Fruit fly (Drosophila melanogaster) whole organism: ENCODE data around the gene CG10710.

Experiments
- CG8478 ChIP-seq: fragments of >200 bp; optimal IDR thresholded peaks from 2 replicates; lab custom pipeline; 2018; ENCODE audit warnings: inconsistent platforms
- Dll ChIP-seq: fragments of >200 bp; optimal IDR thresholded peaks from 2 replicates; lab custom pipeline; 2017
- EcR ChIP-seq, 2 experiments: fragments of >200 bp; optimal IDR thresholded peaks; 2 replicates each; lab custom pipeline; 2017; ENCODE audit warnings: missing biosample characterization in 2 of 2, missing genetic modification characterization in 2 of 2, missing genetic modification reagents in 2 of 2
- pan ChIP-seq: fragments of >200 bp; optimal IDR thresholded peaks from 2 replicates; lab custom pipeline; 2017
- psq ChIP-seq: fragments of >200 bp; optimal IDR thresholded peaks from 2 replicates; lab custom pipeline; 2017
- usp ChIP-seq: fragments of >200 bp; optimal IDR thresholded peaks from 2 replicates; lab custom pipeline; 2017; ENCODE audit warnings: missing biosample characterization, missing genetic modification characterization, mixed read lengths

The CG10710 gene

DNA sequence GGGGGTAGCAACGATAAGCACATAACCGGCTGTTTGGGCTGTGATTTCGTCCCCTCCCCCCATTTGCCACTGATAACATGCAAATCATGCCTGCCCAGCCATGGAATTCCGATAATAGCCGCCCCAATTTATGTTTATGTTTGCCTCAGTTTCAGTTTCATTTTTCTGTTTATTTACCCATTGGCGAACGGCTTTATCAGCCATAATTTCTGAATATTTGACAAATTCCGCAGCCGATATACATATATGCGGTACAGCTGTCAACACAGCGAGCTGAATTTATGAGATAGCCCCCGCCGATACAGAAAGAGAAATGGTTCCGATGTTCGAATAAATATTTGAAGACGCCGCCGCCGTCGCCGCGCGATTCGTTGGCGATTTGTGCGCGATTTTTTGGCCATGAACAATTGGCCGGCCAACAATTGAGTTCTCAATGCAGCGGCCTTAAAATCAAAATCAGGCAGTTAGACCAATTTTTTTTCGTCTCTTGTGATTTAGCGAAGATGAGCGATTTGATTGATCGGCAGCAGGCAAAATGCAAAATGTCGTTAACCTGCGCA, 30.1 kb downstream of the CG10710 start:
- no peak for TF ChIP-seq CG8478 (lab: Kevin White, UChicago)
- no peak for TF ChIP-seq pan (lab: Kevin White, UChicago)
- TF ChIP-seq Dll (lab: Kevin White, UChicago) = no peak
- TF ChIP-seq psq (lab: Kevin White, UChicago) = no peak
- TF ChIP-seq EcR (GFP tag; optimal IDR thresholded peaks at IDR 0.05; lab: Kevin White, UChicago) = no peak
- no peak for TF ChIP-seq usp (GFP tag; lab: Kevin White, UChicago)

DNA sequence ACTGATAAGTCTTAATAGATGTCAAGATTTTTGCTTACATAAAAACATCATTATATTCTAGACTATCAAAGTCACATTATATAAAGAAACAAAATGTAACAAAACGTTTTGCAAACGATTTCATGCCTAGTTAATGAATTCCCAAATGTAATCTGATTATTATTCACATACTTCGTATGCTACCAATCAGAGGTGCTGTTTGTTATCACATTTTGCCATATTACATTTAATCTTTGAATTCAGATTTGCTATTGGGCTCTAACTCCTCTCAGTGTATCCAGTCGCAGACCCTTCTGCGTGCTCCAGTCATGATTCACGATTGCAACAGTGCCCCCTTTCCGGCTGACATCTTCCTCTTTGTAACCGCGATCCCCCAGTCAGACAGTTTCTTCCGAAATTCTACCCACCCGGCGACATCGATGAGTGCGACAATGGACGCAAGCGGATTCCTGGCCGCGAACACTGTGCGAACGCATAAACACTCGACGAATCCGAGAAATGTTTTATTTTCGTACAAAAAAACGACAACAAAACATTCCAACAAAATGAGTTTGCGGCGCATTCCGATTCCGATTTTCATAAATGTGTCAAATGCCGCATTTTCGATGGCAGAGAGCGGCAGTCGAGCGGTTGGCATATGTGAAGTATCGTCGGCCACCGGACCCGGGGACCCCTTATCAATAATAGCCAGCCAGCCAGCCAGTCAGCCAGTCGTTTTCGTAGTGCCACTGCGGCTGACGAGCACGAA, 31.1 kb downstream of the CG10710 start:
- no peak for TF ChIP-seq usp (GFP tag; lab: Kevin White, UChicago)
- TF ChIP-seq psq (lab: Kevin White, UChicago) = no peak
- no peak for TF ChIP-seq Dll (lab: Kevin White, UChicago)
- TF ChIP-seq pan (lab: Kevin White, UChicago) = no peak
- TF ChIP-seq EcR (GFP tag; optimal IDR thresholded peaks at IDR 0.05; lab: Kevin White, UChicago) = no peak
- TF ChIP-seq CG8478 (lab: Kevin White, UChicago) = no peak

DNA sequence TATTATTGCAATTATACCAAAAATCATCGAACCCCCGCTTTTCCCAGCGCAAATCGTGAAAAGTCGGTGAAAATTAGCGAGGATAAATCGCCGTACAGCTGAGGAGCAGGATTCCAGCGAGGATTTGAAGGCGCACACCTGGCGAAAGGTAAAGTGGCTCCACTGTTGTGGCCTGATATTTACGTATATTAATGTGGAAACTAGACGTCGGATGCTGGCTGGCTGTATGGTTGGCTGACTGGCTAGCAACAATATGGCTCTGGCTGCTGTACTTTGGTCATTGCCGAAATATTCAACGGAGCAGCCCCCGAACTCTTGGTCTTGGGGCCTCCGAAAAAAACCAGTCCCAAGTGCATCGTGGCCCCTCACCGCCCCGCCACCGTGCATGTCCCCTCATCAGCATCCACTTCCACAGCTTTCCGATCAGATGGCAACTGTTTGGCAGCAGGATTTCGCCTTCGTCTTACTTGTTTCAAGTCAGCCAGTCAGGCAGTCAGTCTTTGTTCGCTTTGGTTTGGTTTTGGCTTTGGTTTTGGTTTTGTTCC, 32.5 kb downstream of the CG10710 start:
- peak; percentile 15 for TF ChIP-seq Dll (lab: Kevin White, UChicago)
- TF ChIP-seq EcR (GFP tag; optimal IDR thresholded peaks at IDR 0.05; lab: Kevin White, UChicago) = no peak

DNA sequence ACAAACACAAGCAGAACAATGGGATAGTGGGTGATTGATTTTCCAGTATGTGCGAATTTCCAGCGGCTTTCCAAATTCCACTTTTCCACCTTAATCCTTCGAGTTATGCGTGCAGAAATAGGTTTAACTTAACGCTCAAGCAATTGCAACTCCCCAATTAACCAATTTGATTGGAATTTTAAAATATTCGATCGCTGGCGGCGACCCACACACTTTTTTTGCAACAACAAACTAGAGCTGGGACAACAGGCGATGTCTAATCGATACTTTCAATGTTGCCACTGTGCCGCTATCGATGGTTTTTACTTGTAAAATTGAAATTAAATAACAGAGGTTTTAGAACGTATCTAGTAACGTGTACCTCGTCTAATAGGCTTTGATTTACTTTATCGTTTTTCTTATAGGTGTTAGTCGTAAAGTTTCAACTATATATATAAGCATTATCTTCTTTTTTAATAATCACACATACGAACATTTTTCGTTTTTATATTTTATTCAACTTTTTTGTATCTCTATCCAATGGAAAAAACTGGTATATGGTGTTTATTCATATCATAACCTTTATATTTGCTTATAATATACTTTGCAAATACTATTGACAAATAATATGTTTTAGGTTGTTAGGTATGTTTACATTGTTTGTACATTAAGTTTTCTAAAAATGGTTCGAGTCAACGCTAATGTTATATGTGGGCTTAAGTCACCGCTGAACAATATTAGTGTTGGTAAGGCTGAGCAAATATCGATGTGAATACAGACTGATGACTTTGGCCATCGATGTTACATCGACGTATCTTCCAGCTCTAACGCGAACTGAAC, 33.2 kb downstream of the CG10710 start, which contains the start of the genes Abp1 and Tgi:
Gene Abp1 (minus strand): TSS at position 240 of the 819 bp plus-strand sequence.
Gene Tgi (plus strand): TSS at position 757 of the 819 bp plus-strand sequence.
- TF ChIP-seq EcR (GFP tag; optimal IDR thresholded peaks at IDR 0.05; lab: Kevin White, UChicago) (no peak), usp (GFP tag; lab: Kevin White, UChicago) (no peak), pan (lab: Kevin White, UChicago) (no peak), Dll (lab: Kevin White, UChicago) (no peak), psq (lab: Kevin White, UChicago) (no peak), CG8478 (lab: Kevin White, UChicago) (no peak)

DNA sequence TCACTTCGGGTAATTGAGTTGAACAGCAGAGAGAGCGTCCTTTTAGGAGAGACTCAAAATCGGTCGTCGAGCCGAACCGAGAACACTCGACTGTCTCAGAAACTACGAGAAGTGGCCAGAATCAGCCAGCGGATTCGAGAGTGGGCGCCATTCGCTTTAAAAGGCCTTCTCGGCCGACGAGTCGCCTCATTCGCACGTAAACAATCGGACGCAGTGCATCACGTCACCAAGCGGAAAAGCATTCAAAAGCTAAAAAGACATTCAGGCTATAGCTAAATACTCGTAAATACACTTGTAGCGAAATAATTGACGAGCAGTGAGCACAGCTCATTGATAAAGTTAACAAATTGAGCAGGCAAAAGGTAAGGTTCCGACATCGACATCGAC, 39.2 kb downstream of the CG10710 start:
- TF ChIP-seq Dll (lab: Kevin White, UChicago) (peak; percentile 25), EcR (GFP tag; optimal IDR thresholded peaks at IDR 0.05; lab: Kevin White, UChicago) (no peak), pan (lab: Kevin White, UChicago) (no peak), usp (GFP tag; lab: Kevin White, UChicago) (no peak)

DNA sequence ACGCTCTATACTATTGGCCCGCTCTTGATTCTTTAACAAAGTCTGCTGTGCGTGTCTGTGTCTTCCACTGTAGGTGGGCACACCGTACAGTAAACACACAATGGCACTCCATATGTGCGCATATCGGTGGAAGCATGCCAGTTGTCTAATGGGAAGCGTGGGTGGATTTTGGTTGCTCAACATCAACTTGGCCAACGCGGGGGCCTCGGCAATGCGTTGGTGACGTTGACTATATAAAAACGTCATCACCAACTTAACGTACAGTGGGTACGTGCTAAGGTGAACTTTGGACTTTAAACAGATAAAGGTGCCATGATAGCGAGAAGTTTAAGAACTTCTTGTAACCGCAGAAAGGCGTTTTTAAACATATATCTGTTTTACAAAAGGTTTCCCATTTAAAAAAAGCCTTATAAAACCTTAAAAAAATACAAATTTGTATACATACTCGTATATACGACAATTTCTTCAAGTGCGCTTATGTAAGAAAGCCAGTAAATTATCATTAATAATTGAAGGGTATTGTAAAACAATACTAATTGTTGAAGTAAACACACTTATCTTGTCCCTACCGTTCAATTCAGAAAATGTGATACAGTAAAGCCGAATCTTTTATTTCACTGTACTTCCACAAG, 39.7 kb downstream of the CG10710 start:
- TF ChIP-seq pan (lab: Kevin White, UChicago) (no peak), Dll (lab: Kevin White, UChicago) (no peak), usp (GFP tag; lab: Kevin White, UChicago) (no peak), EcR (GFP tag; optimal IDR thresholded peaks at IDR 0.05; lab: Kevin White, UChicago) (no peak)

DNA sequence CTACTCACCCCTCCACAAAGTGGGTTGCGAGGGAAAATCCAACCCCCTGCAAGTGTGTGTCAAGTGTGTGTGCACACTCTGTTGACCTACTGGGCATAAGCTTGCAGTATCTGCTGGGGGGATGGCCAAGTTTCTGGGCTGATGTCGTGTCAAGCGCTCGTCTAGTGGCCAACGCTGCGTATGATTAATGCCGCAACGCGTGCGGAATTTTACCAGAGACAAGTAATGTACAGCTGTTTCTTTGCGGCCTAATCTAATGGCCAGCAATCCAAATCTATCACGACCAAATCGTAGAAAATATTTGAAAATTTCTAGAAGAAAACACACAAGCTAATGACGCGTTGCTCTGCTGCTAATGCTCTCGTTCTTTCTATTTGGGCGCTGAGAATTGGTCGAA, 40.2 kb downstream of the CG10710 start:
- no peak for TF ChIP-seq psq (lab: Kevin White, UChicago)
- no peak for TF ChIP-seq Dll (lab: Kevin White, UChicago)
- TF ChIP-seq pan (lab: Kevin White, UChicago) = no peak
- TF ChIP-seq EcR (GFP tag; optimal IDR thresholded peaks at IDR 0.05; lab: Kevin White, UChicago) = no peak
- TF ChIP-seq usp (GFP tag; lab: Kevin White, UChicago) = no peak
- TF ChIP-seq CG8478 (lab: Kevin White, UChicago) = no peak

DNA sequence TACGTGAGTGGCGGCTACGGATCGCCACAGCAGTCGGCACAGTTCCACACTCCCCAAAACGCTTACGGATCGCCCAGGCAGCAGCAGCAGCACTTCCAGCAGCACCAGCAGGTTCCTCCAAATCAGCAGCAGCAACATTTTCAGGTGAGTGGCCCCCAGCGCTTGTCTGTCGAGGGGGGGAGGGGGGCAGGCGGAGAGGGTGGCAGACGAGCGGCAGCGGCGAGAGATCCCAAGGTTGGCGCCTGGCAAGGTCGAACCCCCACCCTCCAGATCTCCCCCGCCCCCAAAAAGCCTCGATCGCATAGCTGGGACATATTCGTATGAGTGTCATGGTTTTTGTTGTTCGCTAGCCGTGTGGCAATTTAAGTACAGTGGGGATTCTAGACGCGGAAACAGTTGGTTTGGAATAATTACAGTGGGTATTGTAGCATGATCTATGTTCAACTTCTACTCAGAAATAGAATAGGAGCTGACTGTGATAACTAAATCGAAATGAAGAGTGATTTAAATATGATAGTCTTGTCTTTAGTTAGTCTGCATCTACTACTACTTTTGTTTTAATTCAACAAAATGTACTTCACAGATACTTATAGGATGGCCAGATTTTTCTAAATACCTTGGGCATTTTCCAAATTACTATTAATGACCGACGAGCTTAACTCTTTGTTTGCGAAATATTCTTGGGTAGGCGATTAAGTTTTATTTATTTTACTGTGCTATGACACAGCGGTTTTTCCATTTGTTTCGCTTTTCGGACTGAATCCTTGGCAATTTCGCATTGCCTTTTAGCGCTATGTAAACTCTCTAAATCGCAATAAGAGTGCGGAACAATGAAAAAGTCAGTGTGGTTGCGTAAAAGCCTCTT, 40.8 kb downstream of the CG10710 start:
- TF ChIP-seq EcR (GFP tag; optimal IDR thresholded peaks at IDR 0.05; lab: Kevin White, UChicago) (no peak), usp (GFP tag; lab: Kevin White, UChicago) (no peak), CG8478 (lab: Kevin White, UChicago) (no peak), psq (lab: Kevin White, UChicago) (no peak), Dll (lab: Kevin White, UChicago) (no peak), pan (lab: Kevin White, UChicago) (no peak)

DNA sequence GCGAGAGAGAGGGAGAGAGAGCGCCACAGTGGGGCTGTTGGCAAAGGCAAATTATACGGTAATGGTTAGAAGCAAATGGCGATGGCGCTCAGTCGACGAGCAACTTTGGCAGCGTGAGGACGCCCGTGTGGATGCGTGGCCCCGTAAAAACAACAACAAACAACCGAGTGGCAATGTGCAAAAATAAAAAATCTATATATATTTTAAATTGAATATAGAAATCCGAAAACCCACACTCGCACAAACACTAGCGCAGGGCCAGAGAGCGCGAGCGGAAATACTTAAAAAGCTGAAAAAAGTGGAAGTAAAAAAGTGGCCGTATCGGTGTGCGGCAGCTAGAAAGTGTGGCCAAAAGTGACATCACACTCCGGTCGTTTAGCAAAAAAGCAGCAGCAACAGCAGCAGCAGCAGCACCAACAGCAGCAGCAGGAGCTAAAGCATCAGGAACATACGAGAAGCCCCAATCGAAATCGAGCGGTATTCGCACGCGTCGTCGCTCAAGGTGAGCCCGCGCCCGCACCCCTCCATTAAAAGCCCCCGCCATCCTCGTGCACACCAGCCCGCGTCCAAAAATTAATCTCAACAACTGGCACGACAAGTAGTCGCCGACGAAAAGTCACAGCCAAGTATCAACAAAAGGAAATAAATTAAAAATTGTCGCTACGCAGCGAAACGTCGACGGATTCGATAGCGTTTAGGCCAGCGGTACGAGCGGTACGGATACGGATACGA, 41.8 kb downstream of the CG10710 start, which contains the start of gene stv:
Gene stv (plus strand): TSS at position 89 of the 732 bp plus-strand sequence.
- no peak for TF ChIP-seq psq (lab: Kevin White, UChicago)
- TF ChIP-seq usp (GFP tag; lab: Kevin White, UChicago) = no peak
- TF ChIP-seq EcR (GFP tag; optimal IDR thresholded peaks at IDR 0.05; lab: Kevin White, UChicago) = no peak
- no peak for TF ChIP-seq pan (lab: Kevin White, UChicago)
- no peak for TF ChIP-seq CG8478 (lab: Kevin White, UChicago)
- no peak for TF ChIP-seq Dll (lab: Kevin White, UChicago)
